Fruit fly (Drosophila melanogaster): ENCODE measurements around the gene CG14693.

The CG14693 gene

dm6 chr3R:10788186-10788585 is 26.7 kb downstream of the CG14693 start, which contains the start of the genes Art1 and Mcm5 (continued):
- TF ChIP-seq slbo (GFP tag; IDR thresholded peaks at IDR 0.05) (peak; percentile 24; the same call in 1 of the 2 replicates), CHES-1-like (GFP tag; optimal IDR thresholded peaks at IDR 0.05) (peak; percentile 74), CG8924 (tag; optimal IDR thresholded peaks at IDR 0.05) (no peak), CG10959 (GFP tag; IDR thresholded peaks at IDR 0.05) (no peak), CG3995 (GFP tag; optimal IDR thresholded peaks at IDR 0.05) (peak; percentile 84), CG11093 (GFP tag; IDR thresholded peaks at IDR 0.05) (no peak), CG6791 (GFP tag; IDR thresholded peaks at IDR 0.05; ENCODE audit: partially characterized antibody) (peak; percentile 85; the same call in 2 of the 3 replicates), CG34224 (GFP tag; IDR thresholded peaks at IDR 0.05; ENCODE audit: partially characterized antibody) (peak; percentile 91), Atf-2 (GFP tag; optimal IDR thresholded peaks at IDR 0.05) (no peak), CG17829 (tag; optimal IDR thresholded peaks at IDR 0.05) (peak; percentile 49), CG6683 (GFP tag; optimal IDR thresholded peaks at IDR 0.05) (no peak), so (GFP tag; IDR thresholded peaks at IDR 0.05) (no peak), CG12769 (tag; optimal IDR thresholded peaks at IDR 0.05) (no peak), CG33557 (GFP tag; optimal IDR thresholded peaks at IDR 0.05) (peak; percentile 41), ems (GFP tag; optimal IDR thresholded peaks at IDR 0.05) (peak; percentile 6), CG15696 (tag; optimal IDR thresholded peaks at IDR 0.05) (no peak), ash1 (GFP tag; optimal IDR thresholded peaks at IDR 0.05) (no peak), Myb (GFP tag; optimal IDR thresholded peaks at IDR 0.05) (peak; percentile 58), maf-S (GFP tag; optimal IDR thresholded peaks at IDR 0.05) (peak; percentile 51), pzg (GFP tag; optimal IDR thresholded peaks at IDR 0.05) (peak; percentile 78), Ets97D (GFP tag; optimal IDR thresholded peaks at IDR 0.05) (peak; percentile 80), aop (GFP tag; IDR thresholded peaks at IDR 0.05) (no peak), jumu (GFP tag; optimal IDR thresholded peaks at IDR 0.05) (peak; percentile 53), CrebB (tag; optimal IDR thresholded peaks at IDR 0.05) (no peak), fd64A (GFP tag; optimal IDR thresholded peaks at IDR 0.05) (no peak), CG6272 (GFP tag; IDR thresholded peaks at IDR 0.05) (no peak), HmgD (GFP tag; optimal IDR thresholded peaks at IDR 0.05) (no peak), CG18262 (tag; optimal IDR thresholded peaks at IDR 0.05) (peak; percentile 36), gfzf (GFP tag; optimal IDR thresholded peaks at IDR 0.05) (peak; percentile 71), CG1792 (GFP tag; optimal IDR thresholded peaks at IDR 0.05) (peak; percentile 19), CG4617 (GFP tag; optimal IDR thresholded peaks at IDR 0.05; ENCODE audit: borderline replicate concordance) (peak; percentile 62), crol (GFP tag; IDR thresholded peaks at IDR 0.05) (no peak), CG33213 (GFP tag; optimal IDR thresholded peaks at IDR 0.05) (peak; percentile 25), p53 (GFP tag; optimal IDR thresholded peaks at IDR 0.05) (no peak), CG17186 (GFP tag; optimal IDR thresholded peaks at IDR 0.05) (peak; percentile 82), nmo (GFP tag; optimal IDR thresholded peaks at IDR 0.05) (peak; percentile 79), danr (GFP tag; IDR thresholded peaks at IDR 0.05) (no peak), Deaf1 (tag; optimal IDR thresholded peaks at IDR 0.05) (no peak), stwl (tag; optimal IDR thresholded peaks at IDR 0.05) (peak; percentile 86), twi (tag; optimal IDR thresholded peaks at IDR 0.05) (peak; percentile 22), CG4282 (GFP tag; optimal IDR thresholded peaks at IDR 0.05) (no peak), al (GFP tag; IDR thresholded peaks at IDR 0.05) (0 out of 2 replicates have a peak, but pooled peaks have one; percentile 31), Dref (GFP tag; IDR thresholded peaks at IDR 0.05) (peak; percentile 51), pb (GFP tag; optimal IDR thresholded peaks at IDR 0.05) (no peak), cad (GFP tag; optimal IDR thresholded peaks at IDR 0.05) (no peak), CG7786 (GFP tag; optimal IDR thresholded peaks at IDR 0.05) (peak; percentile 47), CG17385 (GFP tag; optimal IDR thresholded peaks at IDR 0.05) (peak; percentile 2), sim (GFP tag; IDR thresholded peaks at IDR 0.05) (no peak), grn (GFP tag; optimal IDR thresholded peaks at IDR 0.05) (no peak), CG2116 (GFP tag; optimal IDR thresholded peaks at IDR 0.05) (peak; percentile 79), CG9797 (GFP tag; optimal IDR thresholded peaks at IDR 0.05) (peak; percentile 89), dpn (GFP tag; optimal IDR thresholded peaks at IDR 0.05) (peak; percentile 56 to 61)
